Worm (Caenorhabditis elegans): Measurements from ENCODE around the gene srw-7.

Gene srw-7

DNA sequence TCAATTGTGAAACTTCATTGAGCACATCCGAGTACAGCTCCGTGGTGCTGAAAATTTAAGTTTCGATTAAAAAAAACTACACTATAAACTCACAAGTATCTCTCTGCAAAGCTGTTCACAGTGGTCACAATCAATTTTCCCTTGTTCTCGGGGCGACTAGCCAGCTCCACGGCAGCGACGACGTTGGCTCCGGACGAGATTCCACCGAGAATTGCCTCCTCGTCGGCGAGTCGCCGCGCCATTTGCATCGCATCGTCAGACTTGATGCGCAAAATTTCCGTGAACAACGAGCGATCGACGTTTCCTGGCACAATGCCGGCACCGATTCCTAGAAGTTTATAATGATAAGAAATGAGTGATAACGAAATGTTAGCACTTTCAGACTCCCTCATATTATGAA is 31.4 kb upstream of the srw-7 start (continued):
- TF ChIP-seq rec-8 (tag; optimal IDR thresholded peaks at IDR 0.05) (no peak), zfh-2 (GFP tag; conservative IDR thresholded peaks at IDR 0.05) (peak; percentile 69)

DNA sequence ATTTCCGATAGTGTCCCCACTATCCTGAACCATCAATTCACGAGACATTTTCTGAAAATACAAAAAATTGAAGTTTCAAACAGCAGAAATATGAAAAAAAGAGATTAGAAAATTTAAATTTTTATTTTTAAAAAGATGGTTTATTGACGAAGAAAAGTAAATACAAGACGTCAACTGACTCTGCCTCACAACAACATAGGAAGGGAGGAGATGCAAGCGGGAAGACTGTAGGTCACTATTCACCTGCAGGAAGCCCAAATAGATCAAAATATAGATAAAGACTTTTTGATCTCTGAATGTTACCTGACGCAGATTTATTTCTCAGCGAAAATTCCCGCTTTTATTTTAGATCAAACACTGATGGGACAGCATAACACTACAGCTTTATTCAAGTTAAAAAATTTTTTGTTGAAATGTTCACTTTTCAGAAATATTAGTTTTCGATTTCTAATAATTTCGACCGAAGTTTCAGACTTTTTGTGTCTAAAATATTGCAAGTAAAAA is 29.9 kb upstream of the srw-7 start, which contains the start of gene cysl-3:
cysl-3 (minus strand) TSS at position 51 of the 504 bp plus-strand sequence.
- TF ChIP-seq attf-5 (GFP tag; optimal IDR thresholded peaks at IDR 0.05) (no peak), tlf-1 (GFP tag; optimal IDR thresholded peaks at IDR 0.05) (no peak), zfh-2 (GFP tag; conservative IDR thresholded peaks at IDR 0.05) (no peak), madf-6 (GFP tag; IDR thresholded peaks at IDR 0.05) (peak; percentile 85), Y53G8AR.9 (GFP tag; conservative IDR thresholded peaks at IDR 0.05) (0 out of 2 replicates have a peak, but pooled peaks have one; percentile 18), madf-8 (GFP tag; conservative IDR thresholded peaks at IDR 0.05) (peak; percentile 65), efl-1 (GFP tag; optimal IDR thresholded peaks at IDR 0.05) (peak; percentile 62), ama-1 (optimal IDR thresholded peaks at IDR 0.05) (no peak), ama-1 (GFP tag; optimal IDR thresholded peaks at IDR 0.05) (no peak)

DNA sequence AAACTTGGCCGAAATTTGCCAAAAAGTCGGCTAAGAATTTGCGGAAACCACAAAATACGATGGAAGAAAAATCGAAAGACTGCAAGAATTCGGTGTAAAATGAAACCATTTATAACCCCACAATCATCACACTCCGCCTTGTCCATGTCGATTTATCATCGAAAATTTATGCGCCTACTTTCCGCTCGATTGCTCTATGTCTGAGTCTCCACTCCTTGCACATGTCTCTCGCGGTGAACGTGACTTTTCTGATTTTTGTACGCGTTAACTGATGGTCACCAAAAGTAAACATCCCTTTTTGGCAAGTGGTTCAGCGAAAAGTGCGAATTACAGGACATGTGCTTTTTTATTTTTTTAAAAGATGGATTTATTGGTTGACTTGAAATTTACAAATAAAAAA is 29.1 kb upstream of the srw-7 start:
- 0 out of 2 replicates have a peak, but pooled peaks have one; percentile 41 for TF ChIP-seq ekl-4 (GFP tag; IDR thresholded peaks at IDR 0.05)
- no peak for TF ChIP-seq let-526 (GFP tag; IDR thresholded peaks at IDR 0.05)
- no peak for TF ChIP-seq nhr-120 (GFP tag; IDR thresholded peaks at IDR 0.05)
- no peak for TF ChIP-seq ztf-18 (tag; optimal IDR thresholded peaks at IDR 0.05)
- no peak for TF ChIP-seq egrh-3 (GFP tag; IDR thresholded peaks at IDR 0.05)
- no peak for TF ChIP-seq efl-1 (GFP tag; optimal IDR thresholded peaks at IDR 0.05)
- no peak for TF ChIP-seq F10E7.11 (tag; optimal IDR thresholded peaks at IDR 0.05)
- TF ChIP-seq F57A8.1 (GFP tag; optimal IDR thresholded peaks at IDR 0.05): no peak
- TF ChIP-seq cebp-1 (GFP tag; IDR thresholded peaks at IDR 0.05): no peak
- TF ChIP-seq cebp-1 (tag; optimal IDR thresholded peaks at IDR 0.05): peak; percentile 27
- TF ChIP-seq nfya-2 (GFP tag; IDR thresholded peaks at IDR 0.05): no peak
- TF ChIP-seq ztf-22 (GFP tag; optimal IDR thresholded peaks at IDR 0.05): peak; percentile 24
- no peak for TF ChIP-seq B0336.3 (GFP tag; IDR thresholded peaks at IDR 0.05)
- TF ChIP-seq sdz-38 (tag; optimal IDR thresholded peaks at IDR 0.05): no peak
- TF ChIP-seq F37B4.10 (GFP tag; IDR thresholded peaks at IDR 0.05): no peak
- no peak for TF ChIP-seq Y53G8AR.9 (GFP tag; conservative IDR thresholded peaks at IDR 0.05)
- TF ChIP-seq nhr-80 (tag; optimal IDR thresholded peaks at IDR 0.05): peak; percentile 74
- TF ChIP-seq C17E4.6 (GFP tag; IDR thresholded peaks at IDR 0.05): no peak
- TF ChIP-seq snpc-4 (GFP tag; optimal IDR thresholded peaks at IDR 0.05): no peak
- TF ChIP-seq snpc-4 (tag; optimal IDR thresholded peaks at IDR 0.05): no peak
- no peak for TF ChIP-seq attf-6 (GFP tag; IDR thresholded peaks at IDR 0.05)
- no peak for TF ChIP-seq lsl-1 (GFP tag; optimal IDR thresholded peaks at IDR 0.05)
- TF ChIP-seq somi-1 (GFP tag; optimal IDR thresholded peaks at IDR 0.05): no peak
- peak; percentile 53; the same call in 1 of the 2 replicates for TF ChIP-seq hmg-1.2 (GFP tag; IDR thresholded peaks at IDR 0.05)

DNA sequence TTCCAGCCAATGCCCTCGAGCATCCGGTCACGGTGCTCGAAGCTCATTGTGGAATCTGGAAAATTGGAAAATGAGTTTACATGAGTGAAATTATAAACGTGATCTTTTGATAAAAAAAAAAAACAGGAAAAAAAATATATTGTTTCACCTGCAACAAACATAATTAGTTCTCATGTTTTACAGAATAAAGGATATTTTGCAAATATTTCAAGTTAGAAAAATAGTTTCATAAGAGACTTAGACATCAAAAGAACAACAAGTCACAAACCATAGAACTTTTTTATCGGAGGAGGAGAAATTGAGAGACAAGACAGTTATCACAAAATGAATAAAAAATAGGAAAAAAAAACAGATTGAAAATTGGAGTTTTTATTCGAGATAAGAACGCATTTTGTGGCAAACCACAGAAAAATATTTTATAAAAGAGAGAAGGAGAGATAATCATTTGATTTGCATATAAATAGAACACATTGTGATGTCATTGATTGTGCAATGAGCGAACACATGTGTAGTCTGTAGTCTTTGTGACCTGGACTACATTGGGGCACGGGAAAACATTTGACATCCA is 21.8 kb upstream of the srw-7 start, which contains the start of gene R08F11.1:
R08F11.1 (minus strand) TSS at position 51 of the 568 bp plus-strand sequence.
- TF ChIP-seq aptf-3 (GFP tag; IDR thresholded peaks at IDR 0.05) (no peak), let-607 (tag; optimal IDR thresholded peaks at IDR 0.05) (no peak), ceh-79 (tag; optimal IDR thresholded peaks at IDR 0.05) (no peak), mes-4 (tag; optimal IDR thresholded peaks at IDR 0.05) (no peak), ceh-27 (GFP tag; optimal IDR thresholded peaks at IDR 0.05) (no peak), ztf-28 (GFP tag; IDR thresholded peaks at IDR 0.05) (no peak), nhr-80 (tag; optimal IDR thresholded peaks at IDR 0.05) (peak; percentile 65), nfya-1 (tag; optimal IDR thresholded peaks at IDR 0.05; ENCODE audit: borderline replicate concordance, insufficient read depth) (no peak), F33H1.4 (GFP tag; IDR thresholded peaks at IDR 0.05) (no peak), athp-1 (tag; optimal IDR thresholded peaks at IDR 0.05) (no peak), Y95B8A.8 (GFP tag; IDR thresholded peaks at IDR 0.05) (no peak), lin-35 (GFP tag; optimal IDR thresholded peaks at IDR 0.05) (no peak), T07F8.4 (tag; optimal IDR thresholded peaks at IDR 0.05) (no peak), atf-7 (tag; optimal IDR thresholded peaks at IDR 0.05) (no peak), B0336.3 (GFP tag; IDR thresholded peaks at IDR 0.05) (no peak), somi-1 (GFP tag; optimal IDR thresholded peaks at IDR 0.05) (no peak)
